Worm (Caenorhabditis elegans) whole organism, L2 larva: ENCODE results near the gene gln-1.

Experiments
- R02D3.7 ChIP-seq: fragments of 150-350 bp; optimal IDR thresholded peaks from 2 replicates; lab custom pipeline; 2014; ENCODE audit warnings: missing biosample characterization, missing genetic modification characterization
- Y55F3AM.14 ChIP-seq: fragments of 200-800 bp; sonication (Bioruptor generic); optimal IDR thresholded peaks from 2 replicates; lab custom pipeline; 2018; ENCODE audit warnings: mild to moderate bottlenecking, missing genetic modification characterization, missing compliant biosample characterization
- ZK546.5 ChIP-seq: sonication (generic microtip); optimal IDR thresholded peaks from 2 replicates; lab custom pipeline; 2017; ENCODE audit warnings: missing biosample characterization, missing genetic modification characterization
- alr-1 ChIP-seq: fragments of 150-350 bp; optimal IDR thresholded peaks from 2 replicates; lab custom pipeline; 2014; ENCODE audit warnings: missing biosample characterization, missing genetic modification characterization
- aly-2 ChIP-seq: fragments of 150-350 bp; optimal IDR thresholded peaks from 2 replicates; lab custom pipeline; 2014; ENCODE audit warnings: missing biosample characterization, missing genetic modification characterization
- ama-1 ChIP-seq: fragments of 150-350 bp; optimal IDR thresholded peaks from 2 replicates; lab custom pipeline; 2018; ENCODE audit warnings: inconsistent platforms
- blmp-1 ChIP-seq: sonication (generic microtip); optimal IDR thresholded peaks from 2 replicates; lab custom pipeline; 2017; ENCODE audit warnings: missing genetic modification characterization, mild to moderate bottlenecking, missing compliant biosample characterization, antibody characterized with exemption, moderate library complexity; ENCODE audit not compliant: insufficient read depth
- ceh-16 ChIP-seq: fragments of 150-350 bp; optimal IDR thresholded peaks from 2 replicates; lab custom pipeline; 2014; ENCODE audit warnings: missing biosample characterization, missing genetic modification characterization
- ceh-82 ChIP-seq: fragments of 150-350 bp; optimal IDR thresholded peaks from 2 replicates; lab custom pipeline; 2014; ENCODE audit warnings: missing biosample characterization, missing genetic modification characterization
- dmd-4 ChIP-seq: sonication (generic microtip); optimal IDR thresholded peaks from 2 replicates; lab custom pipeline; 2017; ENCODE audit warnings: missing biosample characterization, missing genetic modification characterization
- egl-27 ChIP-seq: sonication (generic microtip); optimal IDR thresholded peaks from 3 replicates; lab custom pipeline; 2017; ENCODE audit warnings: missing biosample characterization, missing genetic modification reagents, missing genetic modification characterization
- fos-1 ChIP-seq: fragments of 150-350 bp; optimal IDR thresholded peaks from 2 replicates; lab custom pipeline; 2014; ENCODE audit warnings: missing biosample characterization, missing genetic modification characterization
- lin-11 ChIP-seq: fragments of 150-350 bp; sonication (generic microtip); optimal IDR thresholded peaks from 2 replicates; lab custom pipeline; 2014; ENCODE audit warnings: missing biosample characterization, missing genetic modification characterization, inconsistent platforms, mixed read lengths
- lin-39 ChIP-seq: fragments of 150-350 bp; optimal IDR thresholded peaks from 2 replicates; lab custom pipeline; 2014; ENCODE audit warnings: missing biosample characterization, missing genetic modification reagents, missing genetic modification characterization
- lsy-2 ChIP-seq, 2 experiments: fragments of 150-350 bp in 1 of 2; sonication (generic microtip) in 1 of 2; optimal IDR thresholded peaks; 2 replicates each; lab custom pipeline; 2014 to 2017; ENCODE audit warnings: missing biosample characterization in 2 of 2, missing genetic modification characterization in 2 of 2
- mab-5 ChIP-seq: fragments of 150-350 bp; optimal IDR thresholded peaks from 2 replicates; lab custom pipeline; 2014; ENCODE audit warnings: missing biosample characterization, missing genetic modification characterization
- nhr-10 ChIP-seq: sonication (generic microtip); optimal IDR thresholded peaks from 2 replicates; lab custom pipeline; 2017; ENCODE audit warnings: missing biosample characterization, missing genetic modification characterization
- nhr-12 ChIP-seq: fragments of 150-350 bp; optimal IDR thresholded peaks from 2 replicates; lab custom pipeline; 2014; ENCODE audit warnings: missing biosample characterization, missing genetic modification characterization
- nhr-21 ChIP-seq: fragments of 150-350 bp; optimal IDR thresholded peaks from 2 replicates; lab custom pipeline; 2014; ENCODE audit warnings: missing biosample characterization, missing genetic modification characterization
- nhr-25 ChIP-seq: fragments of 150-350 bp; sonication (generic microtip); optimal IDR thresholded peaks from 3 replicates; lab custom pipeline; 2014; ENCODE audit warnings: missing biosample characterization, missing genetic modification characterization
- nhr-77 ChIP-seq: fragments of 150-350 bp; optimal IDR thresholded peaks from 2 replicates; lab custom pipeline; 2014; ENCODE audit warnings: missing biosample characterization, missing genetic modification characterization
- peb-1 ChIP-seq: fragments of 150-350 bp; optimal IDR thresholded peaks from 2 replicates; lab custom pipeline; 2014; ENCODE audit warnings: missing biosample characterization, missing genetic modification characterization
- skn-1 ChIP-seq: sonication (generic microtip); optimal IDR thresholded peaks from 2 replicates; lab custom pipeline; 2017; ENCODE audit warnings: missing biosample characterization, missing genetic modification characterization
- sma-3 ChIP-seq: sonication (generic microtip); optimal IDR thresholded peaks from 2 replicates; lab custom pipeline; 2016; ENCODE audit warnings: missing genetic modification reagents, missing genetic modification characterization, missing compliant biosample characterization
- sma-9 ChIP-seq, 2 experiments: fragments of 150-350 bp in 1 of 2; sonication (generic microtip) in 1 of 2; optimal IDR thresholded peaks; 2 replicates each; lab custom pipeline; 2014 to 2016; ENCODE audit warnings: missing genetic modification characterization in 2 of 2, mild to moderate bottlenecking in 1 of 2, missing biosample characterization in 1 of 2, missing compliant biosample characterization in 1 of 2, missing genetic modification reagents in 1 of 2, moderate library complexity in 1 of 2
- snpc-4 ChIP-seq: fragments of 150-350 bp; optimal IDR thresholded peaks from 2 replicates; lab custom pipeline; 2014; ENCODE audit warnings: missing biosample characterization, missing genetic modification characterization
- unc-39 ChIP-seq: fragments of 150-350 bp; optimal IDR thresholded peaks from 2 replicates; lab custom pipeline; 2014; ENCODE audit warnings: missing biosample characterization, missing genetic modification characterization
- unc-62 ChIP-seq: fragments of 150-350 bp; optimal IDR thresholded peaks from 2 replicates; lab custom pipeline; 2014; ENCODE audit warnings: missing biosample characterization, missing genetic modification reagents, missing genetic modification characterization
- ztf-11 ChIP-seq: sonication (generic microtip); optimal IDR thresholded peaks from 2 replicates; lab custom pipeline; 2017; ENCODE audit warnings: missing biosample characterization, missing genetic modification characterization
- ztf-4 ChIP-seq: fragments of 150-350 bp; optimal IDR thresholded peaks from 2 replicates; lab custom pipeline; 2014; ENCODE audit warnings: missing biosample characterization, missing genetic modification characterization

Gene gln-1

ce11 chrX:6066618-6067017 lies 8.6 kb downstream of the gln-1 start:
- TF ChIP-seq nhr-21 (tag; lab: Kevin White, UChicago) (peak; percentile 38), nhr-10 (tag; lab: Kevin White, UChicago) (no peak)

DNA sequence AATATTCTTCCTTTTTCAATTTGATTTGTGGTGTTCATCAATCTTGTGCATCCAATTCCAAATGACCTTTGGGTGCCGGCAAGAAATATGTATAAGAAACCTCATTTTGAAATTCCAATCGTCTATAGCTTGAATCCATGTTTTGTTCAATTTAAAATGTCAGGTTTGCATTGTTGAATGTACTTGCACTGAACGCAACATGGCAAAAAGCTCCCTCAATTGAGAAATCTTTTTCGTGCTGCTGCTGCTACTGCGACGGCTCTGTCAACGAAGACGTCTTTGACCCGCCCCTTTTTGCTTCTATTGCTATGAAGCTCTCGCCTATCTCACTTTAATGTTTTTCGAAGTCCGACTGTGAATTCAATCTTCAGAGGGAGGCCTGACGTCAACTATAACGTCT lies 17.2 kb downstream of the gln-1 start, which contains the start of gene lgc-58:
TSS of gene lgc-58 (plus strand) at position 301 of the 400 bp plus-strand sequence.
- TF ChIP-seq nhr-12 (tag; lab: Kevin White, UChicago) (no peak), Y55F3AM.14 (GFP tag; lab: Kevin White, UChicago) (no peak), ZK546.5 (tag; lab: Kevin White, UChicago) (no peak), skn-1 (tag; lab: Kevin White, UChicago) (no peak), lin-11 (tag; lab: Kevin White, UChicago) (no peak), ztf-11 (no peak), ceh-16 (tag; lab: Kevin White, UChicago) (no peak), alr-1 (tag; lab: Kevin White, UChicago) (no peak), blmp-1 (tag; lab: Kevin White, UChicago) (no peak), ceh-82 (tag; lab: Kevin White, UChicago) (no peak), peb-1 (tag; lab: Kevin White, UChicago) (no peak)

DNA sequence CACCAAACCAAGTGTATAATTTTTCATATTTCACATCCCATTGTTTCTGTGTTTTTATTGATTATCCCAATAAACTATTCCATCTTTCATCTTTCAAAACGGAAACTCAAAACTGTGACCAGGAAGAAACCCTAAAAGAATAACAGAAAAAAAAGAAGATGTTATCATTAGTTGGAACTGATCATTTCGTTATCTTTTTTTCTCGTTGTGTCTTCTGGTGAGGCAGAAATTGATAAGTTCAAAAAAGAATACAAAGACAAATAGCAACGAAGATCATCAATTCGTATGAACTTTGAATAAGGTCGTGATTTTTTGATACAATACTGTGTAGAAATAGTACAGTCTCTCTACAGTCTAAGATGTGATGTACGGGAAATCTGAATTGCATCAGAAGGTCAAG lies 23.7 kb downstream of the gln-1 start:
- TF ChIP-seq R02D3.7 (no peak), lin-39 (tag; lab: Kevin White, UChicago) (no peak), sma-9 (GFP tag; optimal IDR thresholded peaks at IDR 0.05; lab: Kevin White, UChicago) (peak; percentile 52), sma-9 (tag; optimal IDR thresholded peaks at IDR 0.05; lab: Kevin White, UChicago) (no peak), ceh-82 (tag; lab: Kevin White, UChicago) (no peak), egl-27 (tag; lab: Kevin White, UChicago) (no peak), skn-1 (tag; lab: Kevin White, UChicago) (no peak), fos-1 (peak; percentile 52), mab-5 (tag; lab: Kevin White, UChicago) (no peak), nhr-25 (tag; lab: Kevin White, UChicago) (peak; percentile 4), snpc-4 (tag; lab: Kevin White, UChicago) (no peak), ceh-16 (tag; lab: Kevin White, UChicago) (no peak), ama-1 (lab: Kevin White, UChicago) (no peak)

ce11 chrX:6082660-6083059 lies 24.6 kb downstream of the gln-1 start, which contains the start of gene C45B2.3:
Gene C45B2.3, plus strand, starts transcription at chrX:6082960.
- TF ChIP-seq blmp-1 (tag; lab: Kevin White, UChicago), result no peak
- no peak for TF ChIP-seq nhr-77 (tag; lab: Kevin White, UChicago)

DNA sequence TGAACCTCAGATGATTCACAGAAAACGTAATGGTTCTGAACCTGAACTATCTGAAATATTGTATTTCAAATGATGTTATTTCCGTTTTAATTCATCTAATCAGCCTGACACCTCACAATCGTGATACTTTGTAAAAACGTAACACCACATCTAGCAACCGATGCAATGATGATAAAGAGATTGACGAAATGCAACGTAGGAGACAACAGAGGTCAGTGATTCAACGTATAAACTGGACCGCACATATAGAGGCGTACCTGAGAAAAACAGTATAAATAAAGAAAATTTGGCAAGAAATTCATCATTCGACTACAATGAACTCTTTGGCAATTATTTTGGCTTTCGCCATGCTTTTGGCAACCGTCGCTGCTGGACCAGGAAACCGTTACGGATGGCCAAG lies 26.4 kb downstream of the gln-1 start, which contains the start of gene C45B2.2:
TSS of gene C45B2.2 (plus strand) at position 301 of the 400 bp plus-strand sequence.
- TF ChIP-seq ama-1 (lab: Kevin White, UChicago) (no peak), lsy-2 (tag; optimal IDR thresholded peaks at IDR 0.05; lab: Kevin White, UChicago) (no peak), ztf-11 (no peak), skn-1 (tag; lab: Kevin White, UChicago) (no peak), nhr-10 (tag; lab: Kevin White, UChicago) (no peak), ceh-16 (tag; lab: Kevin White, UChicago) (no peak)

- TF ChIP-seq ceh-16 (tag; lab: Kevin White, UChicago) (no peak), ZK546.5 (tag; lab: Kevin White, UChicago) (no peak), unc-62 (GFP tag; lab: Kevin White, UChicago) (no peak), dmd-4 (tag; lab: Kevin White, UChicago) (no peak), aly-2 (no peak), unc-39 (tag; lab: Kevin White, UChicago) (no peak)
These were observed 27.8 kb downstream of the gln-1 start, which contains the start of gene C45B2.1 for ce11 chrX:6085824-6086223. Gene C45B2.1, plus strand, starts transcription at chrX:6086124.

ce11 chrX:6087676-6088075 lies 29.6 kb downstream of the gln-1 start, which contains the start of gene C45B2.8:
Gene C45B2.8, plus strand, starts transcription at chrX:6087976.
- TF ChIP-seq nhr-25 (tag; lab: Kevin White, UChicago) (peak; percentile 8), ztf-4 (tag; lab: Kevin White, UChicago) (no peak), sma-3 (GFP tag; lab: Kevin White, UChicago) (no peak), nhr-77 (tag; lab: Kevin White, UChicago) (no peak), sma-9 (GFP tag; optimal IDR thresholded peaks at IDR 0.05; lab: Kevin White, UChicago) (no peak), sma-9 (tag; optimal IDR thresholded peaks at IDR 0.05; lab: Kevin White, UChicago) (no peak), snpc-4 (tag; lab: Kevin White, UChicago) (no peak)
